Fruit fly (Drosophila melanogaster): Measurements from ENCODE around the gene SNRPG.

SNRPG gene

DNA sequence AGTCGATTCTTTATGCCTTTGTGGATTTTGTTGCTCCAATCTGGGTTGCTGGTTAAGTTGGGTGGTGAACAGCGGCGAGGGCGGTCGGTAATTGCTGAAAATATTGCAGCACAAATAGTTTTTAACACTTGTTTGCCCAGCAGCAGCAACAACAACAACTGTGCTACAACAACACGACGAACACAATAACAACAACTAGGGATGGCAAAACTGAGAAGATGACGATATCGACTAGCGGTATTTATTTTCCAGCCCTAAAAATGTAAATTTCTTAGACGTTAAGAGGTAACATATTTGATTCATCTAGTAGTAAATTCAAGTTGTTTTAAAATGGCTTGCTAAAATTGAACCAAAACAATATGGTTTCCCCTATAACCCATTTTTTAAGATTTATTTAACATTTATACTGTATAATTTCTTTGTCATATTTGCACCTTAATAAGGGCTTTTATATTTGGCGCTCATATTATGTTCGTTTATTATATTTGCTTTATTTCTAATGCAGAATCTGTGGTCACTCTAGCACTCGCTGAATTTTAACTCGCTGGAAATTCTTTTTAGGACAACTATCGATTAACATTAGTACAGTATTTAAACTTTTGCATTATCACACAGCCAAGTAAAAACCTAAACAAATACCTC lies 41.8 kb downstream of the SNRPG start:
- TF ChIP-seq CTCF (optimal IDR thresholded peaks at IDR 0.05) (no peak), CG8478 (optimal IDR thresholded peaks at IDR 0.05) (no peak)

DNA sequence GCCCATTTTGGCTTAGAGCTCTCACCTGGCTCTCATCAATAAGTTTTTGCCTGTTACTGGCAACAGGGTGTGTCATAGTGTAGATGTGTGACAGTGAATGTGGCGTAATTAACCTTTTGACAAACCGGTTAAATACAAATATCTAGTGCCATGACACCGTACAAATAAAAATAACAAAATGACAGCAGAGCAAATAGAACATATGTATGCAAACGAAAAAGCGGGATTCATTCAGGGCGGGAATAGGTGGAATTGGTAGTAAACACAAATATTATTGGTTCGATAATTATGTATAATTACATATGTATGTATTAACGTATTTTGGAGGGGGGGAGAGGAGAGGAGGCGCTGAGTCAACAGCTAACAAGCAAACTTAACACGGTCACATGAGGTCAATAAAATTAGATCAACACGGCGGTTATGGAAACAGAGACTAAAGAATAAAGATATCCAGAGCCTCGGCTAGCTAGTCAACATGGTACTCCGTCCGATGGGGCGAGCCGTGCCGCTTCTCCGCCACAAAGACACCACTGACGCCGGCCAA lies 43.9 kb downstream of the SNRPG start:
- TF ChIP-seq CTCF (optimal IDR thresholded peaks at IDR 0.05) (no peak), CG8478 (optimal IDR thresholded peaks at IDR 0.05) (no peak)

DNA sequence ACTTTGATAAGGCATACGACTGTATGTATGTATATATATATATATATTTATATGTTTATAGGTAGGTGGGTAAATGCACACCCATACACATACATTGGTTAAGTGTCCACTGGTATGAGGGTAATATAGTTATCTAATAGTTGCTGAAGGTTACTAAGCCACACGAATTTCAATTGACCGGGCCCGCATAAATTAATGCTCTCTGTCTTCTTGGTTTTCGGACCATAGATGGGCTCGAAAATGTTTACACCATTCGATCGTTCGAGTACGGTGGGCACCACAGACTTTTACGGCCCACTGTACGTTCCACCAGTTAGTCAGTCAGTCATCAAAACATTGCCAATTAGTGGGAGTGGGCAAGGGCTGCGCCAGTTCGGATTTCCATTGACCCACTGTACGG lies 44.8 kb downstream of the SNRPG start:
- TF ChIP-seq CG8478 (optimal IDR thresholded peaks at IDR 0.05) (no peak), CTCF (optimal IDR thresholded peaks at IDR 0.05) (no peak)

DNA sequence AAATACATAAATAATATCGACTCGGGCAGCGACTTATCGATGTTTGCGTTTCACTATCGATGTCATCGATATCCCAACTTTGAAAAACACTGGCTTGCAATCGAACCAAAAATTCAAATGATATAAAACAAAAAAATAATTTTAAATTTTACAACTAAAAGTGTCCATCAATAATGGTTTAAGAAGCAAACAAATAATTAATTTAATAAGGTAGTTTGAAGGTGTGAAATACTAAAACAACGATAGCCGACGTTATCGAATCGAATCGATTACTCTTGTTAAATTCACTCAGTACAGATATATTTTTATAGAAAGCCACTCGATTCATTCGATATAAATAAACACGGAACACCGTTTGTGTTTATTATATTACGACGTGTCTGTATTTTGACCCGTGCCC lies 46.8 kb downstream of the SNRPG start, which contains the start of the genes SMC3 and Ubc7:
TSS of gene SMC3 (minus strand) at position 22 of the 400 bp plus-strand sequence.
TSS of gene Ubc7 (plus strand) at position 260 of the 400 bp plus-strand sequence.
- no peak for TF ChIP-seq CTCF (optimal IDR thresholded peaks at IDR 0.05)
- no peak for TF ChIP-seq CG8478 (optimal IDR thresholded peaks at IDR 0.05)
